Worm (Caenorhabditis elegans) whole organism, late embryonic: ENCODE results near the gene C31E10.6.

Experiments
- ama-1 ChIP-seq: fragments of 150-350 bp; optimal IDR thresholded peaks from 2 replicates; lab custom pipeline; 2014
- ceh-18 ChIP-seq: sonication (generic microtip); optimal IDR thresholded peaks from 2 replicates; lab custom pipeline; 2016; ENCODE audit warnings: missing genetic modification characterization, missing compliant biosample characterization
- ceh-19 ChIP-seq: fragments of 200-800 bp; sonication (Bioruptor generic); optimal IDR thresholded peaks from 2 replicates; lab custom pipeline; 2018; ENCODE audit warnings: mild to moderate bottlenecking, missing genetic modification characterization, missing compliant biosample characterization
- ceh-34 ChIP-seq: sonication (generic microtip); optimal IDR thresholded peaks from 2 replicates; lab custom pipeline; 2016; ENCODE audit warnings: mild to moderate bottlenecking, missing genetic modification characterization, missing compliant biosample characterization
- ceh-45 ChIP-seq: fragments of 200-800 bp; sonication (Bioruptor generic); IDR thresholded peaks from 2 replicates; pipeline ENCODE4 v1.3.6; 2022; ENCODE audit warnings: missing genetic modification reagents, missing genetic modification characterization, missing compliant biosample characterization
- ets-4 ChIP-seq: sonication (generic microtip); optimal IDR thresholded peaks from 2 replicates; lab custom pipeline; 2016; ENCODE audit warnings: missing genetic modification characterization, missing compliant biosample characterization
- hlh-15 ChIP-seq: sonication (generic microtip); optimal IDR thresholded peaks from 2 replicates; lab custom pipeline; 2016; ENCODE audit warnings: missing genetic modification characterization, missing compliant biosample characterization
- hlh-8 ChIP-seq: sonication (generic microtip); optimal IDR thresholded peaks from 2 replicates; lab custom pipeline; 2016; ENCODE audit warnings: missing genotype, missing genetic modification characterization, missing compliant biosample characterization
- nhr-11 ChIP-seq: fragments of 150-350 bp; optimal IDR thresholded peaks from 2 replicates; lab custom pipeline; 2014; ENCODE audit warnings: missing biosample characterization, missing genetic modification characterization
- pha-2 ChIP-seq: sonication (generic microtip); optimal IDR thresholded peaks from 2 replicates; lab custom pipeline; 2017; ENCODE audit warnings: mild to moderate bottlenecking, missing genetic modification characterization, missing compliant biosample characterization
- pqm-1 ChIP-seq: sonication (generic microtip); optimal IDR thresholded peaks from 2 replicates; lab custom pipeline; 2016; ENCODE audit warnings: missing genetic modification characterization, missing compliant biosample characterization
- unc-42 ChIP-seq: sonication (generic microtip); optimal IDR thresholded peaks from 2 replicates; lab custom pipeline; 2016; ENCODE audit warnings: missing genotype, missing genetic modification characterization, missing compliant biosample characterization
- unc-55 ChIP-seq: sonication (generic microtip); optimal IDR thresholded peaks from 2 replicates; lab custom pipeline; 2017; ENCODE audit warnings: missing biosample characterization, missing genetic modification reagents, missing genetic modification characterization

- TF ChIP-seq hlh-15 (tag; lab: Kevin White, UChicago) (no peak), pqm-1 (no peak), unc-55 (GFP tag; lab: Kevin White, UChicago) (peak; percentile 30), unc-42 (tag; lab: Kevin White, UChicago) (no peak), ama-1 (lab: Kevin White, UChicago) (no peak), ceh-18 (tag; lab: Kevin White, UChicago) (no peak), ceh-34 (peak; percentile 23), nhr-11 (tag; lab: Kevin White, UChicago) (no peak), ceh-45 (GFP tag; lab: Robert Waterston, UW) (no peak), hlh-8 (tag; lab: Kevin White, UChicago) (peak; percentile 29), ceh-19 (no peak), pha-2 (no peak), ets-4 (tag; lab: Kevin White, UChicago) (no peak)
These were observed 30.8 kb downstream of the C31E10.6 start for ce11 chrX:14026893-14027292.
